Worm (Caenorhabditis elegans): ENCODE results near the gene ubc-1.

DNA sequence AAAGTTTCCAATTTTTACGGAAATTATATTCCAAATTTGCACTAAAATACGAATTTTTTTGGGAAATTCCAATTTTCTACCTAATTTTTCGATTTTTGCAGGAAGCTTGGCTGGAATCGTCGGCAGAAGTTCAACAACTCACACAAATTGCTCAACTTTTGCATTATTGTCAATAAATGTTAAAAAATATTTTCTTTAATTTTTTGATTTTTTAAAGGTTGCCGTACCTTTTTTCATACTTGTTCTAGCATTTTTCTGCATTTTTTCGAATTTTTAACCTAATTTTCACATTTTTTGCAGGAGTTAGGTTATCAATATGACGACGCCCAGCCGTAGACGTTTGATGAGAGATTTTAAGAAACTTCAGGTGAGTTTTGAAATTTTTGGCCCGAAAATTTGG, at the start of gene ubc-1:
- no peak for TF ChIP-seq unc-62 (GFP tag; optimal IDR thresholded peaks at IDR 0.05)
- TF ChIP-seq elt-1 (tag; optimal IDR thresholded peaks at IDR 0.05; ENCODE audit: borderline replicate concordance, insufficient read depth): no peak
- TF ChIP-seq mab-5 (tag; optimal IDR thresholded peaks at IDR 0.05): no peak
- no peak for TF ChIP-seq ztf-11 (tag; optimal IDR thresholded peaks at IDR 0.05)
- TF ChIP-seq unc-39 (tag; optimal IDR thresholded peaks at IDR 0.05): no peak
